Worm (Caenorhabditis elegans) whole organism, L4 larva: ENCODE measurements around the gene gpc-1.
A peak's percentile ranks its signal among the peaks of the same experiment; 100 is the strongest.

ENCODE experiments used
- D1046.2 ChIP-seq: fragments of 200-800 bp; sonication (Bioruptor generic); IDR thresholded peaks from 2 replicates; pipeline ENCODE4 v1.3.6; 2022; ENCODE audit warnings: missing genetic modification characterization, missing compliant biosample characterization
- T26A8.4 ChIP-seq: fragments of 200-800 bp; sonication (Bioruptor generic); IDR thresholded peaks from 2 replicates; pipeline ENCODE4 v1.3.6; 2022; ENCODE audit warnings: missing genetic modification characterization, missing compliant biosample characterization
- Y105C5A.15 ChIP-seq: fragments of 200-800 bp; sonication (Bioruptor generic); IDR thresholded peaks from 2 replicates; pipeline ENCODE4 v1.3.6; 2022; ENCODE audit warnings: missing genetic modification characterization, missing compliant biosample characterization
- Y5F2A.4 ChIP-seq: fragments of 200-800 bp; sonication (Bioruptor generic); optimal IDR thresholded peaks from 2 replicates; lab custom pipeline; 2018; ENCODE audit warnings: mild to moderate bottlenecking, missing genetic modification characterization, missing compliant biosample characterization
- Y75B8A.6 ChIP-seq: fragments of 200-800 bp; sonication (Bioruptor generic); IDR thresholded peaks from 2 replicates; pipeline ENCODE4 v1.3.6; 2022; ENCODE audit warnings: missing genetic modification reagents, missing genetic modification characterization, missing compliant biosample characterization
- ZK546.5 ChIP-seq, 2 experiments: sonication (generic microtip); optimal IDR thresholded peaks; 2 replicates each; lab custom pipeline; 2017; ENCODE audit warnings: missing biosample characterization in 2 of 2, missing genetic modification characterization in 2 of 2
- aly-2 ChIP-seq: sonication (generic microtip); optimal IDR thresholded peaks from 2 replicates; lab custom pipeline; 2018; ENCODE audit warnings: missing biosample characterization, missing genetic modification characterization
- cey-2 ChIP-seq: sonication (generic microtip); optimal IDR thresholded peaks from 3 replicates; lab custom pipeline; 2017; ENCODE audit warnings: missing genetic modification characterization, mild to moderate bottlenecking, missing compliant biosample characterization, antibody characterized with exemption, borderline replicate concordance; ENCODE audit not compliant: insufficient read depth
- ctbp-1 ChIP-seq: fragments of 200-800 bp; sonication (Bioruptor generic); IDR thresholded peaks from 2 replicates; pipeline ENCODE4 v1.3.6; 2022; ENCODE audit warnings: missing genetic modification reagents, missing genetic modification characterization, missing compliant biosample characterization
- daf-12 ChIP-seq: fragments of 150-350 bp; optimal IDR thresholded peaks from 2 replicates; lab custom pipeline; 2014; ENCODE audit warnings: missing biosample characterization, missing genetic modification reagents, missing genetic modification characterization
- dmd-8 ChIP-seq: fragments of 200-800 bp; sonication (Bioruptor generic); IDR thresholded peaks from 2 replicates; pipeline ENCODE4 v1.3.6; 2022; ENCODE audit warnings: missing genetic modification characterization, missing compliant biosample characterization
- egl-43 ChIP-seq: fragments of 200-800 bp; sonication (Bioruptor generic); IDR thresholded peaks from 2 replicates; pipeline ENCODE4 v1.3.6; 2022; ENCODE audit warnings: missing genetic modification reagents, missing genetic modification characterization, missing compliant biosample characterization
- gei-8 ChIP-seq: fragments of 200-800 bp; sonication (Bioruptor generic); optimal IDR thresholded peaks from 2 replicates; lab custom pipeline; 2018; ENCODE audit warnings: mild to moderate bottlenecking, missing genetic modification characterization, missing compliant biosample characterization
- hlh-30 ChIP-seq: sonication (generic microtip); optimal IDR thresholded peaks from 2 replicates; lab custom pipeline; 2017; ENCODE audit warnings: antibody characterized with exemption, mild to moderate bottlenecking, missing genetic modification characterization, missing compliant biosample characterization; ENCODE audit not compliant: insufficient read depth
- hmg-1.1 ChIP-seq: fragments of 200-800 bp; sonication (Bioruptor generic); IDR thresholded peaks from 2 replicates; pipeline ENCODE4 v1.3.6; 2022; ENCODE audit warnings: missing genetic modification reagents, missing genetic modification characterization, missing compliant biosample characterization
- lim-7 ChIP-seq: fragments of 200-800 bp; sonication (Bioruptor generic); IDR thresholded peaks from 2 replicates; pipeline ENCODE4 v1.3.6; 2022; ENCODE audit warnings: missing genetic modification characterization, missing compliant biosample characterization
- lin-1 ChIP-seq: fragments of 200-800 bp; sonication (Bioruptor generic); IDR thresholded peaks from 2 replicates; pipeline ENCODE4 v1.3.6; 2022; ENCODE audit warnings: missing genetic modification reagents, missing genetic modification characterization, missing compliant biosample characterization
- lin-13 ChIP-seq: fragments of 150-350 bp; optimal IDR thresholded peaks from 2 replicates; lab custom pipeline; 2014; ENCODE audit warnings: missing biosample characterization, missing genetic modification reagents, missing genetic modification characterization
- lir-3 ChIP-seq: sonication (generic microtip); optimal IDR thresholded peaks from 2 replicates; lab custom pipeline; 2016; ENCODE audit warnings: mild to moderate bottlenecking, missing genetic modification characterization, missing compliant biosample characterization
- mdl-1 ChIP-seq, 2 experiments: fragments of 150-350 bp in 1 of 2; sonication (generic microtip) in 1 of 2; optimal IDR thresholded peaks; 2 replicates each; lab custom pipeline; 2014 to 2017; ENCODE audit warnings: missing biosample characterization in 2 of 2, missing genetic modification characterization in 2 of 2
- mep-1 ChIP-seq: fragments of 150-350 bp; sonication (generic microtip); optimal IDR thresholded peaks from 3 replicates; lab custom pipeline; 2014; ENCODE audit warnings: missing biosample characterization, missing genetic modification characterization
- mes-2 ChIP-seq: sonication (generic microtip); optimal IDR thresholded peaks from 2 replicates; lab custom pipeline; 2016; ENCODE audit warnings: missing genotype, mild to moderate bottlenecking, missing genetic modification characterization, missing compliant biosample characterization; ENCODE audit not compliant: poor library complexity, severe bottlenecking
- mxl-2 ChIP-seq: fragments of 200-800 bp; sonication (Bioruptor generic); conservative IDR thresholded peaks from 2 replicates; pipeline ENCODE4 v1.3.6; 2022; ENCODE audit warnings: missing genetic modification reagents, missing genetic modification characterization, missing compliant biosample characterization
- nhr-102 ChIP-seq: sonication (generic microtip); optimal IDR thresholded peaks from 2 replicates; lab custom pipeline; 2016; ENCODE audit warnings: mild to moderate bottlenecking, missing genetic modification characterization, moderate library complexity, missing compliant biosample characterization
- nhr-237 ChIP-seq: sonication (generic microtip); optimal IDR thresholded peaks from 2 replicates; lab custom pipeline; 2017; ENCODE audit warnings: missing biosample characterization, missing genetic modification characterization
- nhr-28 ChIP-seq: fragments of 150-350 bp; optimal IDR thresholded peaks from 2 replicates; lab custom pipeline; 2014; ENCODE audit warnings: missing biosample characterization, missing genetic modification characterization
- nhr-42 ChIP-seq: fragments of 200-800 bp; sonication (Bioruptor generic); IDR thresholded peaks from 2 replicates; pipeline ENCODE4 v1.3.6; 2022; ENCODE audit warnings: missing genetic modification characterization, missing compliant biosample characterization
- nhr-48 ChIP-seq: sonication (generic microtip); optimal IDR thresholded peaks from 2 replicates; lab custom pipeline; 2016; ENCODE audit warnings: mild to moderate bottlenecking, missing genetic modification characterization, missing compliant biosample characterization
- nhr-6 ChIP-seq: fragments of 150-350 bp; optimal IDR thresholded peaks from 2 replicates; lab custom pipeline; 2014; ENCODE audit warnings: missing biosample characterization, missing genetic modification characterization
- nhr-76 ChIP-seq: fragments of 150-350 bp; optimal IDR thresholded peaks from 2 replicates; lab custom pipeline; 2014; ENCODE audit warnings: missing biosample characterization, missing genetic modification characterization
- pha-4 ChIP-seq, 2 experiments: fragments of 150-350 bp in 1 of 2; fragments of 200-800 bp in 1 of 2; sonication (Bioruptor generic) in 1 of 2; IDR thresholded peaks in 1 of 2; optimal IDR thresholded peaks in 1 of 2; 2 replicates each; pipeline versions ENCODE4 v1.3.6 to Lab custom; 2014 to 2022; ENCODE audit warnings: missing genetic modification characterization in 2 of 2, missing genetic modification reagents in 2 of 2, missing biosample characterization in 1 of 2, missing compliant biosample characterization in 1 of 2
- php-3 ChIP-seq: fragments of 200-800 bp; sonication (Bioruptor generic); IDR thresholded peaks from 2 replicates; pipeline ENCODE4 v1.3.6; 2022; ENCODE audit warnings: missing genetic modification reagents, missing genetic modification characterization, missing compliant biosample characterization
- rbr-2 ChIP-seq: sonication (generic microtip); optimal IDR thresholded peaks from 2 replicates; lab custom pipeline; 2016; ENCODE audit warnings: missing genotype, missing genetic modification characterization, missing compliant biosample characterization
- saeg-2 ChIP-seq: fragments of 200-800 bp; sonication (Bioruptor generic); IDR thresholded peaks from 2 replicates; pipeline ENCODE4 v1.3.6; 2022; ENCODE audit warnings: missing genetic modification reagents, missing genetic modification characterization, missing compliant biosample characterization
- sdz-12 ChIP-seq: fragments of 200-800 bp; sonication (Bioruptor generic); optimal IDR thresholded peaks from 2 replicates; lab custom pipeline; 2018; ENCODE audit warnings: mild to moderate bottlenecking, missing genetic modification characterization, missing compliant biosample characterization
- set-16 ChIP-seq: fragments of 200-800 bp; sonication (Bioruptor generic); IDR thresholded peaks from 2 replicates; pipeline ENCODE4 v1.3.6; 2022; ENCODE audit warnings: missing genetic modification reagents, missing genetic modification characterization, missing compliant biosample characterization
- snpc-1.2 ChIP-seq: fragments of 200-800 bp; sonication (Bioruptor generic); IDR thresholded peaks from 2 replicates; pipeline ENCODE4 v1.3.6; 2022; ENCODE audit warnings: missing genetic modification reagents, missing genetic modification characterization, missing compliant biosample characterization
- snpc-4 ChIP-seq: fragments of 150-350 bp; optimal IDR thresholded peaks from 2 replicates; lab custom pipeline; 2014; ENCODE audit warnings: missing biosample characterization, missing genetic modification characterization
- spr-1 ChIP-seq: sonication (generic microtip); optimal IDR thresholded peaks from 2 replicates; lab custom pipeline; 2016; ENCODE audit warnings: mild to moderate bottlenecking, missing genetic modification characterization, missing compliant biosample characterization
- spr-3 ChIP-seq: fragments of 200-800 bp; sonication (Bioruptor generic); optimal IDR thresholded peaks from 2 replicates; lab custom pipeline; 2018; ENCODE audit warnings: mild to moderate bottlenecking, missing genetic modification characterization, missing compliant biosample characterization
- tra-1 ChIP-seq: fragments of 200-800 bp; sonication (Bioruptor generic); IDR thresholded peaks from 2 replicates; pipeline ENCODE4 v1.3.6; 2022; ENCODE audit warnings: missing genetic modification reagents, missing genetic modification characterization, missing compliant biosample characterization
- unc-130 ChIP-seq: sonication (generic microtip); optimal IDR thresholded peaks from 2 replicates; lab custom pipeline; 2016; ENCODE audit warnings: missing genetic modification reagents, missing genetic modification characterization, missing compliant biosample characterization
- unc-39 ChIP-seq: sonication (generic microtip); optimal IDR thresholded peaks from 2 replicates; lab custom pipeline; 2017; ENCODE audit warnings: missing biosample characterization, missing genetic modification characterization
- unc-62 ChIP-seq, 3 experiments: fragments of 150-350 bp in 1 of 3; sonication (generic microtip); optimal IDR thresholded peaks in 2 of 3; peaks in 1 of 3; 1 replicate in 1 of 3; 2 replicates in 2 of 3; lab custom pipeline; 2014 to 2017; ENCODE audit warnings: missing biosample characterization in 3 of 3, missing genetic modification characterization in 3 of 3, missing genetic modification reagents in 3 of 3, missing genotype in 1 of 3
- zfp-2 ChIP-seq: sonication (generic microtip); optimal IDR thresholded peaks from 2 replicates; lab custom pipeline; 2016; ENCODE audit warnings: mild to moderate bottlenecking, missing genetic modification characterization, missing compliant biosample characterization
- zfp-3 ChIP-seq: fragments of 200-800 bp; sonication (Bioruptor generic); conservative IDR thresholded peaks from 2 replicates; pipeline ENCODE4 v1.3.6; 2022; ENCODE audit warnings: missing genetic modification reagents, missing genetic modification characterization, missing compliant biosample characterization
- zip-2 ChIP-seq: fragments of 150-350 bp; optimal IDR thresholded peaks from 2 replicates; lab custom pipeline; 2014; ENCODE audit warnings: missing biosample characterization, missing genetic modification characterization
- ztf-11 ChIP-seq: fragments of 150-350 bp; optimal IDR thresholded peaks from 2 replicates; lab custom pipeline; 2014; ENCODE audit warnings: missing biosample characterization, missing genetic modification characterization

Gene gpc-1

ce11 chrX:12872022-12872888 is 12.5 kb downstream of the gpc-1 start (continued):
- TF ChIP-seq spr-3 (GFP tag; lab: Kevin White, UChicago) (peak; percentile 34), spr-1 (tag; lab: Kevin White, UChicago) (peak; percentile 68), hmg-1.1 (GFP tag; lab: Robert Waterston, UW) (peak; percentile 34; the same call in 1 of the 2 replicates), nhr-42 (GFP tag; lab: Robert Waterston, UW) (peak; percentile 65; the same call in 1 of the 2 replicates), zfp-2 (no peak), lin-13 (peak; percentile 73), lir-3 (no peak), mxl-2 (GFP tag; lab: Robert Waterston, UW) (0 out of 2 replicates have a peak, but pooled peaks have one; percentile 76), pha-4 (GFP tag; IDR thresholded peaks at IDR 0.05; lab: Robert Waterston, UW) (peak; percentile 92), pha-4 (tag; optimal IDR thresholded peaks at IDR 0.05; lab: Kevin White, UChicago) (no peak), D1046.2 (GFP tag; lab: Robert Waterston, UW) (no peak), Y105C5A.15 (GFP tag; lab: Robert Waterston, UW) (no peak), zfp-3 (GFP tag; lab: Robert Waterston, UW) (peak; percentile 72), aly-2 (tag; lab: Kevin White, UChicago) (no peak), hlh-30 (tag; lab: Kevin White, UChicago) (peak; percentile 88), nhr-76 (peak; percentile 50), egl-43 (GFP tag; lab: Robert Waterston, UW) (no peak), T26A8.4 (GFP tag; lab: Robert Waterston, UW) (peak; percentile 88), Y75B8A.6 (GFP tag; lab: Robert Waterston, UW) (no peak), lin-1 (GFP tag; lab: Robert Waterston, UW) (peak; percentile 96), php-3 (peak; percentile 86), unc-62 (GFP tag; optimal IDR thresholded peaks at IDR 0.05 in 1 of 2; lab: Kevin White, UChicago) (peak; percentile 60 to 100), unc-62 (tag; optimal IDR thresholded peaks at IDR 0.05; lab: Kevin White, UChicago) (no peak), mep-1 (tag; lab: Kevin White, UChicago) (peak; percentile 91), unc-130 (no peak), rbr-2 (peak; percentile 63), nhr-28 (peak; percentile 96), snpc-4 (tag; lab: Kevin White, UChicago) (no peak), cey-2 (tag; lab: Kevin White, UChicago) (peak; percentile 80), tra-1 (peak; percentile 100), set-16 (GFP tag; lab: Robert Waterston, UW) (peak; percentile 82), ZK546.5 (tag; optimal IDR thresholded peaks at IDR 0.05; lab: Kevin White, UChicago) (no peak), snpc-1.2 (GFP tag; lab: Robert Waterston, UW) (no peak), daf-12 (tag; lab: Kevin White, UChicago) (no peak), sdz-12 (GFP tag; lab: Kevin White, UChicago) (no peak), dmd-8 (GFP tag; lab: Robert Waterston, UW) (no peak), ctbp-1 (GFP tag; lab: Robert Waterston, UW) (peak; percentile 60; the same call in 1 of the 2 replicates), mes-2 (peak; percentile 55), lim-7 (GFP tag; lab: Robert Waterston, UW) (no peak), nhr-48 (tag; lab: Kevin White, UChicago) (peak; percentile 99), Y5F2A.4 (GFP tag; lab: Kevin White, UChicago) (no peak), mdl-1 (tag; optimal IDR thresholded peaks at IDR 0.05; lab: Kevin White, UChicago) (peak; percentile 99 to 100), ztf-11 (tag; lab: Kevin White, UChicago) (no peak), nhr-102 (tag; lab: Kevin White, UChicago) (peak; percentile 98), zip-2 (tag; lab: Kevin White, UChicago) (peak; percentile 44), gei-8 (GFP tag; lab: Kevin White, UChicago) (peak; percentile 100), saeg-2 (GFP tag; lab: Robert Waterston, UW) (peak; percentile 98), nhr-6 (tag; lab: Kevin White, UChicago) (peak; percentile 20), nhr-237 (tag; lab: Kevin White, UChicago) (no peak), unc-39 (tag; lab: Kevin White, UChicago) (no peak)
